In the genomic region with DNA sequence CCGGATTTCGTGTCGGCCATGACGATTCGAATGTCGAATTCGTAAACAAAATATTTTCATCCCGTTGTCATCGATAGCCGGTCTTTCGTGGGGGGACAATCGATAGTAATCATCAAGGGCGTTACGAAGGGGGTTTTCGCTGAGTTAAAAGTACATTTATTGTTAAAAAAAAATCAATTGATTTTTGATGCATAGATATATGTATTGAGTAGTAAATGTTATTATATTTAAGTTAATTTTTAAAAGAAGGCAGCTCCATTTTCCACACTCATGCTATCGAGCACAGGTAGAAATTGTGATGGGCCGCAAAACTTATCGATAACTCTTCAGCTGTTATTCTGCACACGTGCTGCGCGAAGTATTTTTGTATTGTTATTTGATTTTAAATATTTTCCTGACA, we compare ENCODE assay signal across 1 fruit fly cellular context.
TF ChIP-seq lines count a peak whose summit lies in the region.

A gene (minus strand): TSS at position 51 of the 400 bp plus-strand sequence.
A gene (plus strand): TSS at position 314 of the 400 bp plus-strand sequence.

TF ChIP-seq in whole organism, embryonic, 481 proteins besides CTCF, POLR2A, EP300 and RAD21 (continued from another document):
- TF ChIP-seq nmo (GFP tag; optimal IDR thresholded peaks at IDR 0.05; lab: Kevin White, UChicago) (peak; percentile 86), dm (GFP tag; optimal IDR thresholded peaks at IDR 0.05; lab: Kevin White, UChicago) (peak; percentile 88), CG42726 (GFP tag; IDR thresholded peaks at IDR 0.05; lab: Robert Waterston, UW; ENCODE audit: partially characterized antibody) (peak; percentile 75), CG8388 (GFP tag; optimal IDR thresholded peaks at IDR 0.05; lab: Kevin White, UChicago) (no peak), insv (GFP tag; optimal IDR thresholded peaks at IDR 0.05; lab: Kevin White, UChicago) (peak in 1 of 2 experiments; percentile 60), HLH4C (GFP tag; IDR thresholded peaks at IDR 0.05; lab: Robert Waterston, UW; ENCODE audit: partially characterized antibody) (peak; percentile 95), CG10209 (GFP tag; optimal IDR thresholded peaks at IDR 0.05; lab: Kevin White, UChicago) (no peak), CG13424 (tag; optimal IDR thresholded peaks at IDR 0.05; lab: Kevin White, UChicago) (peak; percentile 72), CG17186 (GFP tag; optimal IDR thresholded peaks at IDR 0.05; lab: Kevin White, UChicago) (peak; percentile 67), Hr51 (GFP tag; optimal IDR thresholded peaks at IDR 0.05; lab: Kevin White, UChicago) (peak in 1 of 2 experiments; percentile 67), slp2 (GFP tag; optimal IDR thresholded peaks at IDR 0.05; lab: Kevin White, UChicago) (peak; percentile 20), CG31388 (GFP tag; optimal IDR thresholded peaks at IDR 0.05; lab: Kevin White, UChicago) (peak; percentile 19), lmd (GFP tag; IDR thresholded peaks at IDR 0.05; lab: Robert Waterston, UW) (peak; percentile 94), CG7928 (GFP tag; optimal IDR thresholded peaks at IDR 0.05; lab: Kevin White, UChicago) (no peak), CG4328 (GFP tag; optimal IDR thresholded peaks at IDR 0.05; lab: Kevin White, UChicago) (no peak), CG14050 (GFP tag; IDR thresholded peaks at IDR 0.05; lab: Robert Waterston, UW) (peak; percentile 56; the same call in 2 of the 3 replicates), Chrac-16 (GFP tag; optimal IDR thresholded peaks at IDR 0.05; lab: Kevin White, UChicago) (peak; percentile 54), abd-A (tag; optimal IDR thresholded peaks at IDR 0.05; lab: Kevin White, UChicago) (no peak), CG33557 (GFP tag; optimal IDR thresholded peaks at IDR 0.05; lab: Kevin White, UChicago) (peak; percentile 39), CG14860 (GFP tag; IDR thresholded peaks at IDR 0.05; lab: Robert Waterston, UW; ENCODE audit: partially characterized antibody) (peak; percentile 95), slou (GFP tag; optimal IDR thresholded peaks at IDR 0.05; lab: Kevin White, UChicago) (peak; percentile 79), CG9727 (GFP tag; optimal IDR thresholded peaks at IDR 0.05; lab: Kevin White, UChicago) (peak; percentile 87), Doc2 (GFP tag; IDR thresholded peaks at IDR 0.05; lab: Robert Waterston, UW) (peak; percentile 85), klu (GFP tag; IDR thresholded peaks at IDR 0.05; lab: Robert Waterston, UW) (peak; percentile 86), unc-4 (GFP tag; IDR thresholded peaks at IDR 0.05; lab: Robert Waterston, UW; ENCODE audit: partially characterized antibody) (peak; percentile 96), salm (tag; optimal IDR thresholded peaks at IDR 0.05; lab: Kevin White, UChicago) (no peak), mld (GFP tag; IDR thresholded peaks at IDR 0.05; lab: Robert Waterston, UW; ENCODE audit: partially characterized antibody) (peak; percentile 63; the same call in 1 of the 3 replicates), CG10543 (GFP tag; optimal IDR thresholded peaks at IDR 0.05; lab: Kevin White, UChicago) (no peak), HLH3B (GFP tag; IDR thresholded peaks at IDR 0.05; lab: Robert Waterston, UW) (peak; percentile 90), Aef1 (GFP tag; IDR thresholded peaks at IDR 0.05; lab: Robert Waterston, UW) (peak; percentile 92), ato (GFP tag; IDR thresholded peaks at IDR 0.05; lab: Robert Waterston, UW; ENCODE audit: partially characterized antibody) (peak; percentile 66), Bteb2 (GFP tag; optimal IDR thresholded peaks at IDR 0.05; lab: Kevin White, UChicago) (peak; percentile 55), sens (GFP tag; lab: Kevin White, UChicago) (peak; percentile 92), toy (GFP tag; IDR thresholded peaks at IDR 0.05; lab: Robert Waterston, UW) (0 out of 2 replicates have a peak, but pooled peaks have one; percentile 39), Side (GFP tag; optimal IDR thresholded peaks at IDR 0.05; lab: Kevin White, UChicago) (no peak), bab2 (GFP tag; optimal IDR thresholded peaks at IDR 0.05; lab: Kevin White, UChicago) (peak; percentile 44), so (GFP tag; IDR thresholded peaks at IDR 0.05; lab: Robert Waterston, UW) (peak; percentile 79), nom (GFP tag; optimal IDR thresholded peaks at IDR 0.05; lab: Kevin White, UChicago) (no peak), CG14441 (GFP tag; IDR thresholded peaks at IDR 0.05; lab: Robert Waterston, UW) (peak; percentile 96), CG2120 (GFP tag; optimal IDR thresholded peaks at IDR 0.05; lab: Kevin White, UChicago) (peak; percentile 91), dpn (GFP tag; optimal IDR thresholded peaks at IDR 0.05; lab: Kevin White, UChicago) (peak; percentile 71 to 82), chm (GFP tag; IDR thresholded peaks at IDR 0.05; lab: Robert Waterston, UW) (0 out of 2 replicates have a peak, but pooled peaks have one; percentile 48), zf30C (GFP tag; optimal IDR thresholded peaks at IDR 0.05; lab: Kevin White, UChicago) (no peak), HLHmδ (GFP tag; optimal IDR thresholded peaks at IDR 0.05; lab: Kevin White, UChicago) (no peak), CHES-1-like (GFP tag; optimal IDR thresholded peaks at IDR 0.05; lab: Kevin White, UChicago) (peak; percentile 59), vnd (GFP tag; IDR thresholded peaks at IDR 0.05; lab: Robert Waterston, UW; ENCODE audit: partially characterized antibody) (peak; percentile 92), phol (tag; optimal IDR thresholded peaks at IDR 0.05; lab: Kevin White, UChicago) (peak; percentile 89), tgo (GFP tag; IDR thresholded peaks at IDR 0.05; lab: Robert Waterston, UW) (peak; percentile 94), Six4 (GFP tag; optimal IDR thresholded peaks at IDR 0.05; lab: Kevin White, UChicago) (peak; percentile 64), Oaz (GFP tag; IDR thresholded peaks at IDR 0.05; lab: Robert Waterston, UW) (peak; percentile 52), Atf3 (GFP tag; optimal IDR thresholded peaks at IDR 0.05; lab: Kevin White, UChicago) (peak; percentile 18), row (GFP tag; IDR thresholded peaks at IDR 0.05; lab: Robert Waterston, UW) (peak; percentile 96), chn (GFP tag; optimal IDR thresholded peaks at IDR 0.05; lab: Kevin White, UChicago) (peak; percentile 62), CG12659 (GFP tag; optimal IDR thresholded peaks at IDR 0.05; lab: Kevin White, UChicago) (peak; percentile 84), CG18619 (GFP tag; optimal IDR thresholded peaks at IDR 0.05; lab: Kevin White, UChicago) (peak; percentile 50), ap (GFP tag; IDR thresholded peaks at IDR 0.05; lab: Robert Waterston, UW) (peak; percentile 68), CG3163 (GFP tag; optimal IDR thresholded peaks at IDR 0.05; lab: Kevin White, UChicago) (no peak), Dip2 (GFP tag; IDR thresholded peaks at IDR 0.05; lab: Robert Waterston, UW) (peak; percentile 24; the same call in 1 of the 2 replicates), CG31224 (GFP tag; IDR thresholded peaks at IDR 0.05; lab: Robert Waterston, UW) (peak; percentile 73), cato (GFP tag; optimal IDR thresholded peaks at IDR 0.05; lab: Kevin White, UChicago; ENCODE audit: borderline replicate concordance) (peak; percentile 31), CG18011 (GFP tag; optimal IDR thresholded peaks at IDR 0.05; lab: Kevin White, UChicago) (peak; percentile 44), CG6254 (GFP tag; optimal IDR thresholded peaks at IDR 0.05; lab: Kevin White, UChicago) (no peak), fd64A (GFP tag; optimal IDR thresholded peaks at IDR 0.05; lab: Kevin White, UChicago) (no peak)
TF ChIP-seq in whole organism, embryonic: peak in this region for 297.
